Worm (Caenorhabditis elegans): Measurements from ENCODE around the gene F53H1.3.

ce11 chrIV:1286549-1286948 is 42.4 kb upstream of the F53H1.3 start:
- TF ChIP-seq nhr-237 (tag; optimal IDR thresholded peaks at IDR 0.05) (no peak), nhr-76 (tag; optimal IDR thresholded peaks at IDR 0.05) (no peak), lsy-2 (tag; optimal IDR thresholded peaks at IDR 0.05) (no peak)
